Fruit fly (Drosophila melanogaster): Measurements from ENCODE around the gene Flo2.

dm6 chrX:14858951-14859350 lies 19.8 kb downstream of the Flo2 start, which contains the start of gene CG46399:
- TF ChIP-seq Ets98B (GFP tag; IDR thresholded peaks at IDR 0.05) (no peak), CG8159 (tag; optimal IDR thresholded peaks at IDR 0.05) (no peak), Pif1A (GFP tag; optimal IDR thresholded peaks at IDR 0.05) (no peak), CG4496 (GFP tag; IDR thresholded peaks at IDR 0.05) (no peak), D1 (tag; optimal IDR thresholded peaks at IDR 0.05) (no peak), rn (GFP tag; IDR thresholded peaks at IDR 0.05) (no peak), CG14655 (GFP tag; optimal IDR thresholded peaks at IDR 0.05) (no peak), CG34367 (tag; optimal IDR thresholded peaks at IDR 0.05) (no peak), EcR (GFP tag; optimal IDR thresholded peaks at IDR 0.05) (no peak), Pif1B (GFP tag; optimal IDR thresholded peaks at IDR 0.05) (no peak), CG8301 (tag; optimal IDR thresholded peaks at IDR 0.05) (no peak), CG10348 (GFP tag; IDR thresholded peaks at IDR 0.05) (no peak)
